Fruit fly (Drosophila melanogaster) Kc167 (cell line): ENCODE measurements around the gene Fad2.

Experiments used
- Myc ChIP-seq: fragments of >200 bp; optimal IDR thresholded peaks from 2 replicates; lab custom pipeline; 2017; ENCODE audit warnings: missing external identifiers
- Sin3A ChIP-seq: fragments of >200 bp; optimal IDR thresholded peaks from 2 replicates; lab custom pipeline; 2018; ENCODE audit warnings: missing external identifiers
- h ChIP-seq: fragments of >200 bp; optimal IDR thresholded peaks from 3 replicates; lab custom pipeline; 2018; ENCODE audit warnings: missing external identifiers
- insv ChIP-seq: fragments of >200 bp; optimal IDR thresholded peaks from 3 replicates; lab custom pipeline; 2018; ENCODE audit warnings: missing external identifiers
- psq ChIP-seq: fragments of >200 bp; optimal IDR thresholded peaks from 2 replicates; lab custom pipeline; 2017; ENCODE audit warnings: missing external identifiers
- ttk ChIP-seq: sonication (Bioruptor generic); optimal IDR thresholded peaks from 2 replicates; lab custom pipeline; 2017; ENCODE audit warnings: missing external identifiers

Gene Fad2

DNA sequence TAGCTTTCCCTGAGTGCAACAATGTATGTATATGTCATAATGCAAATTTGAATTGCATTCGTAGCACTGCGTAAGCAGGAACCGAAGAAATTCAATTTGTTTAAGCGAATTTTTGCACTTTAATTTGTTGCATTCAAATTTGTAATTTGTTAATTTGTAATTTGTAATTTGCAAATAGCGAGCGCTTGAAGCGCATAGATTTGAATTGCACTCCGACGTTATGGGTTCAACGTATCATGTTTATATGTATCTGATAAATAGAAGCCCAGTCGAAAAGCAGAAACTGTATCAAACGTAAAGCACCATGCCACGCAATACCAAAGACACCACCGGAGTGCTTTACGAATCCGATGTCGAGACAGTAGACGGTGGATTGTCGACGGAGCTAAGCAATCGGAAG lies at the start of gene Fad2:
TSS of gene Fad2 (plus strand) at position 301 of the 400 bp plus-strand sequence.
- TF ChIP-seq Sin3A (no peak), Myc (lab: Kevin White, UChicago) (no peak), psq (lab: Kevin White, UChicago) (no peak), h (no peak), ttk (no peak), insv (lab: Kevin White, UChicago) (no peak)

DNA sequence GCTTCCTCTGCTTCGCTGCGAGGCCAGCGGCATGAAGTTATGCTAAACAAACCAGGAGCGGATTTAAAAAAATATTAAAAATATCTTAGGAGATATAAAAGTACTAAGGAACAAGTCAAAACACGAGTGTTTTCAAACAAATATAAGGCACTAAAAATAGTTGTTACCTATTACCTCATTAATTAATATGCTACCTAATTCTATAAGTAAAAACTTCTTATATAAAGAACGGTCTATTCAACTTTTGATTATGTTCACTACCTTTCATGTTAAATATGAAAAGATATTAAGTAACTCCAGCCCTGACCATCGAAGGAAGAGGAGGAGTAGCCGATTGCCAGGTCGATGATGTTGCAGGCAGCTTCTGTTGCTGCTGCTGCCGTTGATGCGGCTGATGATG lies 46.9 kb upstream of the Fad2 start:
- TF ChIP-seq Myc (lab: Kevin White, UChicago) (no peak), h (no peak), psq (lab: Kevin White, UChicago) (no peak), insv (lab: Kevin White, UChicago) (no peak), ttk (no peak)

- no peak for TF ChIP-seq Myc (lab: Kevin White, UChicago)
- TF ChIP-seq Sin3A: no peak
- TF ChIP-seq h: no peak
- no peak for TF ChIP-seq insv (lab: Kevin White, UChicago)
- TF ChIP-seq ttk: no peak
- no peak for TF ChIP-seq psq (lab: Kevin White, UChicago)
Measured at dm6 chr3L:10977438-10977837, 45.9 kb upstream of the Fad2 start.

DNA sequence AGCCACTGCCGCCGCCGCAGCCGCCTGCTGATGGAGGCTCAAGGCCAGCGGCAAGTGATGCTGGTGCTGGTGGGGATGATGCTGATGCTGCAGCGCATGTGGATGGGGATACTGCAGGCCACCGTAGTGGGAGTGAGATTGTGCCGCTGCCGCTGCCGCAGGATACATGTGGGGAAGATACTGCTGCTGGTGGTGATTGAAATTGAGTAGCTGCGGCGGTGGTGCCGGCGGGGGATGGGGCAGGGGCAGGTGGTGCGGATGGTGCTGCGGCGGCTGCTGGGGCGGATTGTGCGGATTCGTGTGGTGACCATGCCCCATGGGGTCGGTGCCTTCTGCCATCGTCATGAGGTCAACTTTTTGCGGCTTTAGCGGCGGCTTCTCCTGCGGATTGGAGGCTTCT lies 38.8 kb upstream of the Fad2 start:
- TF ChIP-seq insv (lab: Kevin White, UChicago) (no peak), h (no peak), psq (lab: Kevin White, UChicago) (no peak), ttk (no peak), Myc (lab: Kevin White, UChicago) (no peak), Sin3A (no peak)

DNA sequence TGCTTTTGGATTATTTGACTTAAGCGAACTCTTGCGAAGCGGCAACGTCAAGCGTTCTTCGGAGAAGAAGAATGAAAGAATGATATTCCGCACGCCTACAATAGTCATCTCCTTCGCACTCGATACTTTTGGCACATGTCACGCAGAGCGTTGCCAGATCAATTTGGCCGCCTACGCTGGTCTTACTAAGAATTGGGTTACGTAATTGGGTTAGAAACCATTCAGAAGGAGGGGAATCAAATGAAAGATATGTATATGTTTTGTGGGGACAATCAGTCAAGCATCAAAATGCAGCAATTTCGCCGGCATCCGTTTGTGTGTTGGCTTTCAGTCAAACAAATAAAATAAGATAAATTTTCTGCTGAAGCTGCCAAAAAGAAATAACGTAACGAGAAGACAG lies 37.7 kb upstream of the Fad2 start:
- no peak for TF ChIP-seq psq (lab: Kevin White, UChicago)
- no peak for TF ChIP-seq Sin3A
- TF ChIP-seq insv (lab: Kevin White, UChicago): no peak
- no peak for TF ChIP-seq ttk
- no peak for TF ChIP-seq h
- no peak for TF ChIP-seq Myc (lab: Kevin White, UChicago)

dm6 chr3L:10986613-10987012 lies 36.7 kb upstream of the Fad2 start:
- TF ChIP-seq Myc (lab: Kevin White, UChicago): no peak
- no peak for TF ChIP-seq insv (lab: Kevin White, UChicago)
- no peak for TF ChIP-seq h
- TF ChIP-seq Sin3A: no peak
- no peak for TF ChIP-seq psq (lab: Kevin White, UChicago)
- TF ChIP-seq ttk: no peak

DNA sequence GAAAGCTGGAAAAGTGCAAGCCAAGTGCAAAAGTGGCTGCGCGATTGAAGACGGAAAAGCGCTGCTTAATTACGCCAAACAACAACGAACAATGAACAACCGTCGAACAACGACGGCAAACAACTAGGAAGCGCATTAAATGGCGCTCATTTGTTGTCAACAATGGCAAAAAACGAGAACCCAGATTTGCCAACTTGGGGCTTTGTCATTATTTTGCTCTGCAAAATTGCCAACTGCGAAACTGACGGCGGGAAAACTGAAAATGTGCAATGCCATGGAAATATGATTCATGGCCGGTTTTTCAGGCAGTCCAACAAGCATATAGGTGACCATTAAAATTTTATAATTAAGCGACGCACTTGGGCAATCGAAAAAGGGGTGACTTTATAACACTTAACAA lies 34.8 kb upstream of the Fad2 start:
- no peak for TF ChIP-seq insv (lab: Kevin White, UChicago)

DNA sequence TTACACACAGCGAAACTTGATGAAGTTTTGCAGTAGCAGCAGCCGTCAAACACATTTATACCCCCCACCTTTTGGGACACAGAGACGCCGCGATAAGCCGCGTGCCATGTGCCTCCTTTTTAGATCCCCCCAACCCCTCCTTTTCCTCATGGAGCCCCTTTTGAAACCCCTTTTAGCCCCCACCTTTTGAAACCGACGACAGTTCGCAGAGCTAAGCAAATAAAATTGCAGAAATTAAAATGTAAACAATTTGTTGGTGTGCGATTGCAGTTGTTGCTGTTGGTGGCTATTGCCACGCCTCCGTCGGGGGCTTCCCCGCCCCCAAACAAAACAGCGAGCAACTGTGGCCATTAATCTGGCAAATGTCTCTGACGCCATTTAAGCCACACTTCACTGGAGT lies 34.0 kb upstream of the Fad2 start:
- no peak for TF ChIP-seq psq (lab: Kevin White, UChicago)
- TF ChIP-seq Sin3A: no peak
- no peak for TF ChIP-seq insv (lab: Kevin White, UChicago)
- no peak for TF ChIP-seq ttk
- no peak for TF ChIP-seq Myc (lab: Kevin White, UChicago)
- TF ChIP-seq h: no peak

dm6 chr3L:10989873-10990272 lies 33.5 kb upstream of the Fad2 start:
- no peak for TF ChIP-seq ttk
- no peak for TF ChIP-seq Sin3A
- no peak for TF ChIP-seq insv (lab: Kevin White, UChicago)
- TF ChIP-seq h: no peak
- TF ChIP-seq Myc (lab: Kevin White, UChicago): no peak
- no peak for TF ChIP-seq psq (lab: Kevin White, UChicago)

dm6 chr3L:10991242-10992021 lies 31.9 kb upstream of the Fad2 start:
- TF ChIP-seq Myc (lab: Kevin White, UChicago) (no peak), Sin3A (no peak), insv (lab: Kevin White, UChicago) (no peak), ttk (no peak), h (no peak), psq (lab: Kevin White, UChicago) (no peak)

DNA sequence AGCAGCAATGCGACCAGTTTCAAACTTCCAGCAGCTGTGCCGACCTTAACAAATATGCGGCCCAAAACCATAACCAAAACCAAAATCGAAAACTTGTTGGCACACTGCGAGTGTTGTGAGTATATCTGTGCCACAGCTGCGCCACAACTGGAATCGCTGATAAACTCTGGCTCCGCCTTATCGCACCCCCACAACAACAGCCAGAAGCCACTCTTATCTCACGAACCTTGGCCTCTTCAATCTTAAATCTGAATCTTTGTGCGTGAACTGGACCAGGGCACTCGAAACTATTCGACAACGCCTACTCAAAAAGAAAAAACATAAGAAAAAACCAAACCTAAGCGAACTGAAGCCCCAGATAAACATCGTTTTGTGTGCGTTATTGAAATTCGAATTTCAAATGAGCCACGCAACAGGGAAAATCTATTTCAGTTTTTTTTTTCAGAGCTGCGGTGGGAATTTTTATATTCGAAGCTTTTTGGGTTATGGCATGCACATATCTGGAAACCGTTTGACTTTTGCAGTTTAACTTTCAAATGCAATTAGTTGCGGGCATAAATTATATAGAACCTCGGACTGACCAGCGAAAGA lies 26.0 kb upstream of the Fad2 start:
- TF ChIP-seq h: no peak
- no peak for TF ChIP-seq psq (lab: Kevin White, UChicago)
- TF ChIP-seq ttk: no peak
- TF ChIP-seq insv (lab: Kevin White, UChicago): no peak
- no peak for TF ChIP-seq Myc (lab: Kevin White, UChicago)
- TF ChIP-seq Sin3A: no peak

- no peak for TF ChIP-seq psq (lab: Kevin White, UChicago)
- TF ChIP-seq Sin3A: no peak
Measured at dm6 chr3L:10999558-10999957, 23.8 kb upstream of the Fad2 start.

DNA sequence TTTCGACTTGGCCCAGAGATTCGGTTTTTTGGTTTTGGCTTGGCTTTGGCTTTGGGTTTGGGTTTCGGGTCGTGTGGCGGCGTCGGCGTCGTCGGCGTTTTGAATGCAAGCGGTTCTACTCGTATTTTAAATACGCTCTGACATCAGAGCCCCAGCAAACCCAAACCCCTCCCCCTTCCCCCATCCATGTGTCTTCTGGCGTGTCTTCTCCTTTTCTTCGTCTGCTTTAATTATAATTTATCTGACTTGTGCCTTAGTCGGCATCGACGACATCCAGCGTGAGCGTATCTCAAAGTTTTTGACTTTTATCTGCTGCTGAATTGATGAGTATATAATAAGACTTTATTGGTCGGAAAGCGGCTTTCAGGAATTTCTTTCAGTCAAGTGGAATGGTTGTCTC lies 21.6 kb upstream of the Fad2 start:
- TF ChIP-seq ttk (no peak), insv (lab: Kevin White, UChicago) (no peak), h (no peak), psq (lab: Kevin White, UChicago) (no peak), Sin3A (no peak), Myc (lab: Kevin White, UChicago) (no peak)
